Worm (Caenorhabditis elegans) whole organism, young adult: ENCODE data around the gene C16C4.17.
A peak's percentile ranks its signal among the peaks of the same experiment; 100 is the strongest.

ENCODE experiments used
- B0019.2 ChIP-seq: fragments of 200-800 bp; sonication (Bioruptor generic); conservative IDR thresholded peaks from 2 replicates; pipeline ENCODE4 v1.3.6; 2022; ENCODE audit warnings: missing genetic modification reagents, missing genetic modification characterization, missing compliant biosample characterization
- B0336.3 ChIP-seq: fragments of 200-800 bp; sonication (Bioruptor generic); IDR thresholded peaks from 2 replicates; pipeline ENCODE4 v1.3.6; 2022; ENCODE audit warnings: missing genetic modification characterization, missing compliant biosample characterization
- C06A6.2 ChIP-seq: fragments of 200-800 bp; sonication (Bioruptor generic); conservative IDR thresholded peaks from 2 replicates; pipeline ENCODE4 v1.3.6; 2022; ENCODE audit warnings: missing genetic modification characterization, missing compliant biosample characterization
- F10E7.11 ChIP-seq: sonication (generic microtip); optimal IDR thresholded peaks from 2 replicates; lab custom pipeline; 2017; ENCODE audit warnings: mild to moderate bottlenecking, missing genetic modification characterization, moderate library complexity, missing compliant biosample characterization
- F22D6.2 ChIP-seq: sonication (generic microtip); optimal IDR thresholded peaks from 2 replicates; lab custom pipeline; 2016; ENCODE audit warnings: mild to moderate bottlenecking, missing genetic modification characterization, missing compliant biosample characterization
- F23B12.7 ChIP-seq: sonication (generic microtip); optimal IDR thresholded peaks from 2 replicates; lab custom pipeline; 2017; ENCODE audit warnings: missing genetic modification characterization, mild to moderate bottlenecking, missing compliant biosample characterization, antibody characterized with exemption, moderate library complexity; ENCODE audit not compliant: insufficient read depth
- F33H1.4 ChIP-seq: fragments of 200-800 bp; sonication (Bioruptor generic); IDR thresholded peaks from 2 replicates; pipeline ENCODE4 v1.3.6; 2022; ENCODE audit warnings: missing genetic modification reagents, missing genetic modification characterization, missing compliant biosample characterization
- F37B4.10 ChIP-seq: fragments of 200-800 bp; sonication (Bioruptor generic); IDR thresholded peaks from 2 replicates; pipeline ENCODE4 v1.3.6; 2022; ENCODE audit warnings: missing genetic modification characterization, missing compliant biosample characterization
- K11D2.4 ChIP-seq: fragments of 200-800 bp; sonication (Bioruptor generic); IDR thresholded peaks from 2 replicates; pipeline ENCODE4 v1.3.6; 2022; ENCODE audit warnings: missing genetic modification reagents, missing genetic modification characterization, missing compliant biosample characterization
- Y53G8AR.9 ChIP-seq: fragments of 200-800 bp; sonication (Bioruptor generic); conservative IDR thresholded peaks from 2 replicates; pipeline ENCODE4 v1.3.6; 2022; ENCODE audit warnings: missing genetic modification reagents, missing genetic modification characterization, missing compliant biosample characterization
- ama-1 ChIP-seq, 3 experiments: fragments of 150-350 bp in 1 of 3; sonication (generic microtip) in 2 of 3; optimal IDR thresholded peaks; 2 replicates each; lab custom pipeline; 2014 to 2018; ENCODE audit warnings: missing biosample characterization in 2 of 3, missing genetic modification characterization in 2 of 3, missing genetic modification reagents in 2 of 3
- atf-7 ChIP-seq: sonication (generic microtip); optimal IDR thresholded peaks from 2 replicates; lab custom pipeline; 2017; ENCODE audit warnings: mild to moderate bottlenecking, missing genetic modification characterization, missing compliant biosample characterization
- attf-5 ChIP-seq: fragments of 200-800 bp; sonication (Bioruptor generic); optimal IDR thresholded peaks from 2 replicates; lab custom pipeline; 2018; ENCODE audit warnings: mild to moderate bottlenecking, missing genetic modification characterization, missing compliant biosample characterization
- attf-6 ChIP-seq: fragments of 200-800 bp; sonication (Bioruptor generic); IDR thresholded peaks from 2 replicates; pipeline ENCODE4 v1.3.6; 2022; ENCODE audit warnings: missing genetic modification reagents, missing genetic modification characterization, missing compliant biosample characterization
- cebp-1 ChIP-seq, 2 experiments: fragments of 200-800 bp in 1 of 2; sonication (Bioruptor generic) in 1 of 2; sonication (generic microtip) in 1 of 2; IDR thresholded peaks in 1 of 2; optimal IDR thresholded peaks in 1 of 2; 2 replicates each; pipeline versions ENCODE4 v1.3.6 to Lab custom; 2017 to 2022; ENCODE audit warnings: missing compliant biosample characterization in 2 of 2, missing genetic modification characterization in 2 of 2, mild to moderate bottlenecking in 1 of 2, missing genetic modification reagents in 1 of 2, moderate library complexity in 1 of 2
- ceh-100 ChIP-seq: fragments of 200-800 bp; sonication (Bioruptor generic); IDR thresholded peaks from 2 replicates; pipeline ENCODE4 v1.3.6; 2022; ENCODE audit warnings: missing genetic modification reagents, missing genetic modification characterization, missing compliant biosample characterization
- ceh-40 ChIP-seq: fragments of 200-800 bp; sonication (Bioruptor generic); IDR thresholded peaks from 2 replicates; pipeline ENCODE4 v1.3.6; 2022; ENCODE audit warnings: missing genetic modification characterization, missing compliant biosample characterization
- ceh-79 ChIP-seq: sonication (generic microtip); optimal IDR thresholded peaks from 2 replicates; lab custom pipeline; 2017; ENCODE audit warnings: mild to moderate bottlenecking, missing genetic modification characterization, missing compliant biosample characterization
- ceh-91 ChIP-seq: fragments of 200-800 bp; sonication (Bioruptor generic); IDR thresholded peaks from 2 replicates; pipeline ENCODE4 v1.3.6; 2022; ENCODE audit warnings: missing genetic modification reagents, missing genetic modification characterization, missing compliant biosample characterization
- dox-1 ChIP-seq: fragments of 200-800 bp; sonication (Bioruptor generic); IDR thresholded peaks from 2 replicates; pipeline ENCODE4 v1.3.6; 2022; ENCODE audit warnings: missing genetic modification reagents, missing genetic modification characterization, missing compliant biosample characterization
- egl-18 ChIP-seq: fragments of 200-800 bp; sonication (Bioruptor generic); IDR thresholded peaks from 2 replicates; pipeline ENCODE4 v1.3.6; 2022; ENCODE audit warnings: missing genetic modification reagents, missing genetic modification characterization, missing compliant biosample characterization
- gei-17 ChIP-seq: fragments of 200-800 bp; sonication (Bioruptor generic); optimal IDR thresholded peaks from 2 replicates; lab custom pipeline; 2018; ENCODE audit warnings: mild to moderate bottlenecking, missing genetic modification characterization, missing compliant biosample characterization
- hlh-26 ChIP-seq: fragments of 200-800 bp; sonication (Bioruptor generic); conservative IDR thresholded peaks from 2 replicates; pipeline ENCODE4 v1.3.6; 2022; ENCODE audit warnings: missing genetic modification reagents, missing genetic modification characterization, missing compliant biosample characterization
- hmg-1.2 ChIP-seq: fragments of 200-800 bp; sonication (Bioruptor generic); IDR thresholded peaks from 2 replicates; pipeline ENCODE4 v1.3.6; 2022; ENCODE audit warnings: missing genetic modification reagents, missing genetic modification characterization, missing compliant biosample characterization
- hmg-20 ChIP-seq: fragments of 200-800 bp; sonication (Bioruptor generic); IDR thresholded peaks from 2 replicates; pipeline ENCODE4 v1.3.6; 2022; ENCODE audit warnings: missing genetic modification reagents, missing genetic modification characterization, missing compliant biosample characterization
- hsf-1 ChIP-seq: fragments of 200-800 bp; sonication (Bioruptor generic); IDR thresholded peaks from 2 replicates; pipeline ENCODE4 v1.3.6; 2022; ENCODE audit warnings: missing genetic modification reagents, missing genetic modification characterization, missing compliant biosample characterization
- lin-54 ChIP-seq: fragments of 200-800 bp; sonication (Bioruptor generic); optimal IDR thresholded peaks from 2 replicates; lab custom pipeline; 2018; ENCODE audit warnings: mild to moderate bottlenecking, missing genetic modification characterization, missing compliant biosample characterization
- madf-10 ChIP-seq: sonication (generic microtip); optimal IDR thresholded peaks from 2 replicates; lab custom pipeline; 2016; ENCODE audit warnings: mild to moderate bottlenecking, missing genetic modification characterization, missing compliant biosample characterization
- madf-6 ChIP-seq: fragments of 200-800 bp; sonication (Bioruptor generic); IDR thresholded peaks from 2 replicates; pipeline ENCODE4 v1.3.6; 2022; ENCODE audit warnings: missing genetic modification reagents, missing genetic modification characterization, missing compliant biosample characterization
- nfya-1 ChIP-seq: sonication (generic microtip); optimal IDR thresholded peaks from 2 replicates; lab custom pipeline; 2017; ENCODE audit warnings: antibody characterized with exemption, missing compliant biosample characterization, missing genetic modification characterization, borderline replicate concordance; ENCODE audit not compliant: insufficient read depth
- nfya-2 ChIP-seq: fragments of 200-800 bp; sonication (Bioruptor generic); IDR thresholded peaks from 2 replicates; pipeline ENCODE4 v1.3.6; 2022; ENCODE audit warnings: missing genetic modification reagents, missing genetic modification characterization, missing compliant biosample characterization
- nhr-179 ChIP-seq: sonication (generic microtip); optimal IDR thresholded peaks from 2 replicates; lab custom pipeline; 2016; ENCODE audit warnings: mild to moderate bottlenecking, missing genetic modification characterization, missing compliant biosample characterization
- nhr-80 ChIP-seq: sonication (generic microtip); optimal IDR thresholded peaks from 2 replicates; lab custom pipeline; 2016; ENCODE audit warnings: missing genetic modification characterization, missing compliant biosample characterization
- pbrm-1 ChIP-seq: fragments of 200-800 bp; sonication (Bioruptor generic); IDR thresholded peaks from 2 replicates; pipeline ENCODE4 v1.3.6; 2022; ENCODE audit warnings: missing genetic modification reagents, missing genetic modification characterization, missing compliant biosample characterization
- pha-4 ChIP-seq: fragments of 150-350 bp; sonication (generic microtip); optimal IDR thresholded peaks from 2 replicates; lab custom pipeline; 2014; ENCODE audit warnings: missing biosample characterization, missing genetic modification reagents, missing genetic modification characterization
- rec-8 ChIP-seq, 2 experiments: sonication (generic microtip); optimal IDR thresholded peaks; 2 replicates each; lab custom pipeline; 2016; ENCODE audit warnings: mild to moderate bottlenecking in 2 of 2, missing genetic modification characterization in 2 of 2, missing genetic modification reagents in 2 of 2, missing genotype in 2 of 2, missing biosample characterization in 1 of 2, missing compliant biosample characterization in 1 of 2, moderate library complexity in 1 of 2
- snpc-3.4 ChIP-seq: sonication (generic microtip); optimal IDR thresholded peaks from 2 replicates; lab custom pipeline; 2017; ENCODE audit warnings: missing genetic modification characterization, mild to moderate bottlenecking, missing compliant biosample characterization, antibody characterized with exemption, moderate library complexity, missing genotype, missing genetic modification reagents
- snpc-4 ChIP-seq, 5 experiments: fragments of 150-350 bp in 1 of 5; sonication (generic microtip) in 4 of 5; optimal IDR thresholded peaks; 2 replicates each; lab custom pipeline; 2014 to 2018; ENCODE audit warnings: missing genetic modification characterization in 5 of 5, missing biosample characterization in 3 of 5, antibody characterized with exemption in 2 of 5, mild to moderate bottlenecking in 2 of 5, missing compliant biosample characterization in 2 of 5, missing genotype in 2 of 5, moderate library complexity in 2 of 5, missing genetic modification reagents in 1 of 5
- xnd-1 ChIP-seq: sonication (generic microtip); optimal IDR thresholded peaks from 2 replicates; lab custom pipeline; 2016; ENCODE audit warnings: missing genotype, missing genetic modification reagents, missing genetic modification characterization, missing compliant biosample characterization
- ztf-18 ChIP-seq: sonication (generic microtip); optimal IDR thresholded peaks from 2 replicates; lab custom pipeline; 2016; ENCODE audit warnings: missing genotype, mild to moderate bottlenecking, missing genetic modification characterization, missing compliant biosample characterization
- ztf-25 ChIP-seq: fragments of 200-800 bp; sonication (Bioruptor generic); IDR thresholded peaks from 2 replicates; pipeline ENCODE4 v1.3.6; 2022; ENCODE audit warnings: missing genetic modification reagents, missing genetic modification characterization, missing compliant biosample characterization
- ztf-26 ChIP-seq: sonication (generic microtip); optimal IDR thresholded peaks from 2 replicates; lab custom pipeline; 2017; ENCODE audit warnings: missing genetic modification characterization, missing compliant biosample characterization

C16C4.17 gene

ce11 chrII:1864278-1864677 is at the start of gene C16C4.17:
TSS of gene C16C4.17 (plus strand) at chrII:1864578.
- TF ChIP-seq nfya-2 (GFP tag; lab: Robert Waterston, UW): no peak
- TF ChIP-seq snpc-4 (GFP tag; optimal IDR thresholded peaks at IDR 0.05; lab: Kevin White, UChicago): no peak
- TF ChIP-seq snpc-4 (tag; optimal IDR thresholded peaks at IDR 0.05; lab: Kevin White, UChicago): no peak
- TF ChIP-seq rec-8 (tag; optimal IDR thresholded peaks at IDR 0.05; lab: Kevin White, UChicago): no peak
- no peak for TF ChIP-seq ama-1 (optimal IDR thresholded peaks at IDR 0.05; lab: Kevin White, UChicago)
- no peak for TF ChIP-seq ama-1 (GFP tag; optimal IDR thresholded peaks at IDR 0.05; lab: Kevin White, UChicago)
- no peak for TF ChIP-seq snpc-3.4 (tag; lab: Kevin White, UChicago)
- no peak for TF ChIP-seq madf-6 (GFP tag; lab: Robert Waterston, UW)
- no peak for TF ChIP-seq nfya-1 (tag; lab: Kevin White, UChicago)

DNA sequence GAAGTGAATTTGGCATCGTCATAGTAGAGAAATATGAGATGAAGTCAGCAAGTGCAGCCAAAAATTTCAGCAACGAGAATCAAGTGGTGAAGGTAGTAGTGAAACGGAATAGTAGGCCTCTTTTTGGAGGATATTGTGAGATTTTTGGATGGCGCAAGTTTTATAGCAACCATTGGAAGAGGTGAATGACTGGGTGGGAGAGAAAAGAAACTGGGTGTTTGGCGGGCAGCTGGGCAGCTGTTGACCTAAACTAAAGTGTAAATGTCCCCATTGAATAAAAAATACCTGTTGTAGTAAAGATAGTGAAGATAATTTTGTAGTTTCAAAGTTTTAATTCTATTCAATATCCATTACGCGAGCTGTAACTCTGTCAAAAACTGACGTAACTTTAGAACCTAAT is 48.3 kb upstream of the C16C4.17 start:
- TF ChIP-seq hsf-1 (GFP tag; lab: Robert Waterston, UW) (no peak), C06A6.2 (GFP tag; lab: Robert Waterston, UW) (no peak), Y53G8AR.9 (no peak), ceh-40 (GFP tag; lab: Robert Waterston, UW) (no peak), ztf-26 (no peak), ztf-18 (tag; lab: Kevin White, UChicago) (no peak), atf-7 (no peak), F33H1.4 (no peak), F10E7.11 (tag; lab: Kevin White, UChicago) (no peak)

DNA sequence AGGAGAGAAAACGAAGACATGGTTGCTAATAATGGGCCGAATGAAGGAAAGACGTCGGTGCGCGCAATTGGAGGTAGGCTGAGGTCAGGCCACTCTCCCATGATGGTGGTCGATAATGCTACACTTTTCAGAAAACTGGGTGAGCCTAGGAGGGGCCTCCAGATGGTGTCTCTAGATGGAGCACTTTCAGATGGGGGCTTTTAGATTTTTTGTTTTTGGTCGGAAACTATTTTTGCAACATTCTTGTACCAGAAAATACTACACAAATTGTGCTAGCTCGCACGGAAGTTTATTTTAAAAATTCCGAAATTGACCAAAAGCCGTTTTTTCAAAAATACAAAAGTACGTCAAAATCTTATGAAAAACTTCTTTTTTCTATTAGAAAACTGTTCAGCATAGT is 46.1 kb upstream of the C16C4.17 start, which contains the start of gene fbxb-10:
TSS of gene fbxb-10 (minus strand) at position 101 of the 400 bp plus-strand sequence.
- TF ChIP-seq K11D2.4: no peak
- TF ChIP-seq attf-6 (GFP tag; lab: Robert Waterston, UW): no peak
- TF ChIP-seq lin-54: no peak
- TF ChIP-seq gei-17: no peak
- TF ChIP-seq ceh-79: no peak
- no peak for TF ChIP-seq pbrm-1
- TF ChIP-seq hmg-20: no peak
- no peak for TF ChIP-seq hlh-26 (GFP tag; lab: Robert Waterston, UW)
- no peak for TF ChIP-seq rec-8 (tag; optimal IDR thresholded peaks at IDR 0.05; lab: Kevin White, UChicago)

DNA sequence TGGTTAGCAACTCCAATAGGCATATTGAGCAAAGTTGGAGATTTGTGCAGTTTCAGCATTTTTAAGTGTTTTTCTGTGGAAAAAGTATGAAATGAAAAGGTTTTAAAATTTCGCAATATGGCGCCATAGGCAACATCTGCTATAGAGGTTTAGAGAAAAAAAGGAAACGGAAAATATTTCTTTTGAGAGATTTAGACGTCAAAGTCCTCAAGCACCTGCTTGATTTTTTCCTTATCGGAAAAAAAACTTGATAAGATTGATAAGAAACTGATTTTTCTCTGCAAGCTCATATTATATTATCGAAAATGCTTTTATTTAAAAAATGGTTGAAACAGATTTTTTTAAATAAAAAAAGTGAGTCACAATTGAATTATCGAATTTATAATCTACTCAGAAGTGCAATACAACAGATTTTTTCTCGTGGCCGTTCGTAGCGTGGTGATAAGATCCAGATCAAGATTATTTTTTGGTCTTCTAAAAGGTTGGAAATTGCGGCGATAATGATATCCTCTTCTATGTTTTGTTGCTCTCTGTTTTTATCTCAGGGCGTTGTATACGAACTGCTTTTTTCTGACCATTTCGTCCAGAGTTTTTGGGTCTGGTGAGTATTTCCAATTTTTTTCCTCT is 44.3 kb upstream of the C16C4.17 start, which contains the start of gene fbxc-19:
TSS of gene fbxc-19 (plus strand) at position 536 of the 627 bp plus-strand sequence.
- TF ChIP-seq B0019.2 (GFP tag; lab: Robert Waterston, UW) (no peak), xnd-1 (no peak), atf-7 (peak; percentile 14), F10E7.11 (tag; lab: Kevin White, UChicago) (no peak), ztf-25 (no peak), F22D6.2 (no peak), attf-5 (GFP tag; lab: Kevin White, UChicago) (peak; percentile 88), F37B4.10 (GFP tag; lab: Robert Waterston, UW) (no peak), pha-4 (tag; lab: Kevin White, UChicago) (peak; percentile 85), nhr-80 (tag; lab: Kevin White, UChicago) (peak; percentile 68), ceh-100 (GFP tag; lab: Robert Waterston, UW) (no peak), madf-10 (no peak), nhr-179 (tag; lab: Kevin White, UChicago) (no peak), ama-1 (optimal IDR thresholded peaks at IDR 0.05; lab: Kevin White, UChicago) (no peak), ama-1 (GFP tag; optimal IDR thresholded peaks at IDR 0.05; lab: Kevin White, UChicago) (no peak), egl-18 (GFP tag; lab: Robert Waterston, UW) (no peak), B0336.3 (GFP tag; lab: Robert Waterston, UW) (no peak), ceh-91 (GFP tag; lab: Robert Waterston, UW) (no peak), cebp-1 (GFP tag; IDR thresholded peaks at IDR 0.05; lab: Robert Waterston, UW) (peak; percentile 99), cebp-1 (tag; optimal IDR thresholded peaks at IDR 0.05; lab: Kevin White, UChicago) (peak; percentile 100), gei-17 (peak; percentile 14), hmg-1.2 (GFP tag; lab: Robert Waterston, UW) (peak; percentile 94), dox-1 (GFP tag; lab: Robert Waterston, UW) (0 out of 2 replicates have a peak, but pooled peaks have one; percentile 8), F23B12.7 (no peak)
